Worm (Caenorhabditis elegans): Measurements from ENCODE around the gene xbx-5.
"Not testable (repeated sequence)": the region's sequence is repeated elsewhere in the genome, so short reads cannot be mapped to it uniquely, and the experiment has no call there.

Gene xbx-5

DNA sequence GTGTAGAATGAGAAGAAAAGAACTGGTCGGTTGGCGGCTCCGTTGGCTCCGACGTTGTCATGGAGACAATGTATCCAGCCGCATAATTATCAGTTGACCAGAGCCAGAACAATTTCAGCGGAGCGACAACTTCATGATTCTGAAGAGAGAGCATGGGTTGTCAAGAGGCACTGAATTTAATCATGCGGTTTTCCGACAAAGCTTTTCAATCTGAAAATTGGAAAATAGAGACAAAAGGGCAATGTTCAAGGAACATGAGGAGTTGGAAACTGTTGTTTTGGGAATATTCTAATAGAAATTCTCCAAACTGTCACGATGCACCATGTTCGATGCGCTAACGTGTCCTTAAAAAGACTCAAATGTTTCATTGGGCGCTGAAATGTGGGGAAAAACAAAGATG, at the start of gene xbx-5:
Gene xbx-5, minus strand, starts transcription at position 56 of the 400 bp plus-strand sequence.
- TF ChIP-seq peb-1 (tag; optimal IDR thresholded peaks at IDR 0.05), result no peak
- peak; percentile 31 for TF ChIP-seq lin-11 (tag; optimal IDR thresholded peaks at IDR 0.05)

DNA sequence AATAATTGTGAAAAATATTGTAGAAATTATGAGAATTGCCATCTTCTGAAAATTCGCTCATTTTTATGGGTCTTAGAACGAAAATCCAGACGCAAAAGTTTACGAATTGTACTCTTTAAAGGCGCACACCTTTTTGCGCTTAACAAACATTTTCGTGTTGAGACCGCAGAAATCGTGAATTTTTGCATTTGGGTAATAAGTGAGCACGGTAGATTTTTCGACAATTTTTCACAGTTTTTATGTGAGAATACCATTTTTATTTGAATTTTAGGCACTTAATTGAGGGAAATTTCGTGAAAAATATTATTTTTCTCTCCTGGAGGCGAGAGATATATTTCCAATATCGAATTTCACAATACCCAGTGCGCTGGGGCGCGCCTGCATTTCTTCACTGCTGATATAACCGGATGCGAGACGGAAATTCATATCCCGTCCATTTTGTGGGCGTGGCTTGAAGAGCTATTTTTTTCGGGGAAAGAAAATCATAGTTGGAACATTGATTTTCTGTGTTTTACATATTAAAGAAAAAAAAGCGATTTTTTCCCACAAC, 47.8 kb upstream of the xbx-5 start, which contains the start of gene cyp-25A4:
Gene cyp-25A4, minus strand, starts transcription at position 51 of the 550 bp plus-strand sequence.
- peak in 1 of 2 experiments; percentile 9 for TF ChIP-seq lsy-2 (tag; optimal IDR thresholded peaks at IDR 0.05)

DNA sequence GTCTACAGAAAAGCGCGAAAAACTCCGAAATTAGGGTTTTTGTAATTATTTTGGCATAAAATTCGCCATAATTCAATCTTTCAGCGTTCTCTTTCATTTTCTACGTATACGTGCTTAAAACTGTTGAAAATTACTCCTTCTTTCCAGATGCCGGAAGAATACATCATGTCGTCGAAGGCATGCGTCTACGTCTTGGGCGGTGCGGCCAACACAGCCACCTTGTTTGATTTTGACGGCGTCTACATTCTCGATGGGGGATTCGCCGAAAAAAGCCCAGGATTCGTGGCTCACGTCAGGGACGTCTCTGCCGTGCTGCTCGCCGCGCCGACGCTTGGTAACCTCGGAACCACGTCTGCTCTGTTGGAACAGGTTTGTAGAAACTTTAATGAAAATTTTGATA, 40.5 kb upstream of the xbx-5 start, which contains the start of gene maph-1.3:
Gene maph-1.3, plus strand, starts transcription at position 148 of the 400 bp plus-strand sequence.
- not testable (repeated sequence) for TF ChIP-seq mbf-1, gmeb-1, crh-2 (tag; optimal IDR thresholded peaks at IDR 0.05)

DNA sequence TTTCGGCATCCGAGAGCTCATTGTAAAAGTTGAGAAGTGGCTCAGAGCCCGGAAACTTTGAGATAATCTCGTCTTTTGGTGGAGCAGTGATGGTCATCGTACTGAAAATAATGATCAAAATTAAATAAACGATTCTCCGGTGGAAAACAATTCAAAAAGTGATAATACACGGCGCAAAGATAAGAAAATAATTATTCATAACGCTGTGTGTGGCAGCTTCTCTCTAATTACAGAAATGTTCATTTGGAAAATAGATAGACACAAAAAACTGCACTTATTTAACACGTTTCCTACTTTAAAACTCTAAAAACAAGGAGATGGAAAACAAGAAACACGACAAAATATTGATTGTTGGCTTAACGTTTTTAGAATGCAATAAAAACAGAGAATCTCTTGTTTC, 39.2 kb upstream of the xbx-5 start, which contains the start of gene C36A4.4:
Gene C36A4.4, minus strand, starts transcription at position 101 of the 400 bp plus-strand sequence.
- TF ChIP-seq sma-9 (GFP tag; optimal IDR thresholded peaks at IDR 0.05); sma-9 (tag; optimal IDR thresholded peaks at IDR 0.05); ama-1 (optimal IDR thresholded peaks at IDR 0.05); peb-1 (tag; optimal IDR thresholded peaks at IDR 0.05): not testable (repeated sequence)

ce11 chrIII:3840279-3840678, 36.0 kb upstream of the xbx-5 start, which contains the start of gene C36A4.11:
Gene C36A4.11, plus strand, starts transcription at chrIII:3840579.
- TF ChIP-seq ceh-82, ztf-11, C34F6.9 (tag; optimal IDR thresholded peaks at IDR 0.05): not testable (repeated sequence)

- TF ChIP-seq ztf-11 (tag; optimal IDR thresholded peaks at IDR 0.05) (no peak), sma-9 (GFP tag; optimal IDR thresholded peaks at IDR 0.05) (no peak), sma-9 (tag; optimal IDR thresholded peaks at IDR 0.05) (no peak), C34F6.9 (tag; optimal IDR thresholded peaks at IDR 0.05) (no peak), zag-1 (tag; optimal IDR thresholded peaks at IDR 0.05) (no peak), lsy-2 (tag; optimal IDR thresholded peaks at IDR 0.05) (no peak), ztf-4 (tag; optimal IDR thresholded peaks at IDR 0.05) (no peak), nhr-25 (tag; optimal IDR thresholded peaks at IDR 0.05) (no peak), blmp-1 (tag; optimal IDR thresholded peaks at IDR 0.05; ENCODE audit: insufficient read depth) (no peak), elt-1 (tag; optimal IDR thresholded peaks at IDR 0.05) (no peak), lin-13 (GFP tag; optimal IDR thresholded peaks at IDR 0.05) (no peak), nhr-12 (tag; optimal IDR thresholded peaks at IDR 0.05) (no peak), ama-1 (optimal IDR thresholded peaks at IDR 0.05) (no peak), mbf-1 (tag; optimal IDR thresholded peaks at IDR 0.05) (no peak)
These were observed 35.4 kb upstream of the xbx-5 start, which contains the start of gene cyp-25A3 for ce11 chrIII:3839635-3840034. Gene cyp-25A3, minus strand, starts transcription at chrIII:3839735.

DNA sequence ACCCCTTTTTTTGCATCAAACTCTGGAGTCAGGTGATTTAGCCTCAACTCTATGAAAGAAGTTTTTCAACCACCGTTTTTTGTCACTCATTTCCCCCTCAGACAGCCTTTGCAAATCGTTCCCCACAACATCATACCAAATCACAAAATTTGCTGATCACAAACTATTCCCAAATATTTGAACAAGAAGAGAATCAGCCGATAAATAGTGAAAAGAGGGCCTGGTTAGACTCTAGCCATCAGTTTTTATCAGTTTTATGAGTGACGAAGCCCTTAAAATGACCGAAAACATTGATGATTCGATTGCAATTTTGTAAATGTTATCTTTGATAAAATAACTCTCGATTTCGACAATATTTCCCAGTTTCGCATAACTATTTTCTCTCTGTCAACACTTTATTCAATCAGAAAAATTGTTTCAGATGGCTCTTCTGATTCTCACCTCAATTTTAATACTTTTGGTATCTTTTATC, 30.6 kb upstream of the xbx-5 start, which contains the start of gene cyp-25A2:
Gene cyp-25A2, plus strand, starts transcription at position 422 of the 472 bp plus-strand sequence.
- TF ChIP-seq nhr-237 (tag; optimal IDR thresholded peaks at IDR 0.05) (no peak), ztf-1 (GFP tag; conservative IDR thresholded peaks at IDR 0.05) (no peak), snpc-4 (tag; optimal IDR thresholded peaks at IDR 0.05) (no peak), lin-11 (tag; optimal IDR thresholded peaks at IDR 0.05) (no peak), skn-1 (tag; optimal IDR thresholded peaks at IDR 0.05) (no peak), nhr-21 (tag; optimal IDR thresholded peaks at IDR 0.05) (no peak), nhr-10 (tag; optimal IDR thresholded peaks at IDR 0.05) (no peak), zag-1 (tag; optimal IDR thresholded peaks at IDR 0.05) (no peak), mab-5 (tag; optimal IDR thresholded peaks at IDR 0.05) (no peak), sma-9 (GFP tag; optimal IDR thresholded peaks at IDR 0.05) (peak; percentile 66), sma-9 (tag; optimal IDR thresholded peaks at IDR 0.05) (no peak), elt-1 (tag; optimal IDR thresholded peaks at IDR 0.05) (no peak), gmeb-1 (tag; optimal IDR thresholded peaks at IDR 0.05) (no peak), lin-39 (tag; optimal IDR thresholded peaks at IDR 0.05) (no peak), F13H6.1 (tag; optimal IDR thresholded peaks at IDR 0.05) (peak; percentile 27), ama-1 (optimal IDR thresholded peaks at IDR 0.05) (no peak), lin-13 (GFP tag; optimal IDR thresholded peaks at IDR 0.05) (no peak), peb-1 (tag; optimal IDR thresholded peaks at IDR 0.05) (no peak), crh-2 (tag; optimal IDR thresholded peaks at IDR 0.05) (peak; percentile 29), Y55F3AM.14 (GFP tag; optimal IDR thresholded peaks at IDR 0.05) (no peak), blmp-1 (tag; optimal IDR thresholded peaks at IDR 0.05; ENCODE audit: insufficient read depth) (no peak), nhr-77 (tag; optimal IDR thresholded peaks at IDR 0.05) (no peak), ztf-11 (tag; optimal IDR thresholded peaks at IDR 0.05) (no peak), nhr-23 (tag; optimal IDR thresholded peaks at IDR 0.05) (no peak), unc-39 (tag; optimal IDR thresholded peaks at IDR 0.05) (no peak), mdl-1 (tag; optimal IDR thresholded peaks at IDR 0.05) (no peak), fos-1 (tag; optimal IDR thresholded peaks at IDR 0.05) (peak; percentile 90), nhr-12 (tag; optimal IDR thresholded peaks at IDR 0.05) (no peak)
